Worm (Caenorhabditis elegans) whole organism, young adult: ENCODE measurements around the gene mars-1.

Experiments
- C06A6.2 ChIP-seq: fragments of 200-800 bp; sonication (Bioruptor generic); conservative IDR thresholded peaks from 2 replicates; pipeline ENCODE4 v1.3.6; 2022; ENCODE audit warnings: missing genetic modification characterization, missing compliant biosample characterization
- D2030.7 ChIP-seq: fragments of 200-800 bp; sonication (Bioruptor generic); IDR thresholded peaks from 2 replicates; pipeline ENCODE4 v1.3.6; 2022; ENCODE audit warnings: missing genetic modification reagents, missing genetic modification characterization, missing compliant biosample characterization
- F57C9.4 ChIP-seq: sonication (generic microtip); optimal IDR thresholded peaks from 2 replicates; lab custom pipeline; 2017; ENCODE audit warnings: mild to moderate bottlenecking, missing genetic modification characterization, missing compliant biosample characterization
- Y56A3A.18 ChIP-seq: fragments of 200-800 bp; sonication (Bioruptor generic); IDR thresholded peaks from 2 replicates; pipeline ENCODE4 v1.3.6; 2022; ENCODE audit warnings: missing genetic modification reagents, missing genetic modification characterization, missing compliant biosample characterization
- ama-1 ChIP-seq, 3 experiments: fragments of 150-350 bp in 1 of 3; sonication (generic microtip) in 2 of 3; optimal IDR thresholded peaks; 2 replicates each; lab custom pipeline; 2014 to 2018; ENCODE audit warnings: missing biosample characterization in 2 of 3, missing genetic modification characterization in 2 of 3, missing genetic modification reagents in 2 of 3
- egrh-3 ChIP-seq: fragments of 200-800 bp; sonication (Bioruptor generic); IDR thresholded peaks from 2 replicates; pipeline ENCODE4 v1.3.6; 2022; ENCODE audit warnings: missing genetic modification reagents, missing genetic modification characterization, missing compliant biosample characterization
- hmg-1.2 ChIP-seq: fragments of 200-800 bp; sonication (Bioruptor generic); IDR thresholded peaks from 2 replicates; pipeline ENCODE4 v1.3.6; 2022; ENCODE audit warnings: missing genetic modification reagents, missing genetic modification characterization, missing compliant biosample characterization
- lsl-1 ChIP-seq: fragments of 200-800 bp; sonication (Bioruptor generic); optimal IDR thresholded peaks from 2 replicates; lab custom pipeline; 2018; ENCODE audit warnings: mild to moderate bottlenecking, missing genetic modification characterization, moderate library complexity, missing compliant biosample characterization
- nfya-1 ChIP-seq: sonication (generic microtip); optimal IDR thresholded peaks from 2 replicates; lab custom pipeline; 2017; ENCODE audit warnings: antibody characterized with exemption, missing compliant biosample characterization, missing genetic modification characterization, borderline replicate concordance; ENCODE audit not compliant: insufficient read depth
- pha-4 ChIP-seq: fragments of 150-350 bp; sonication (generic microtip); optimal IDR thresholded peaks from 2 replicates; lab custom pipeline; 2014; ENCODE audit warnings: missing biosample characterization, missing genetic modification reagents, missing genetic modification characterization
- rec-8 ChIP-seq, 2 experiments: sonication (generic microtip); optimal IDR thresholded peaks; 2 replicates each; lab custom pipeline; 2016; ENCODE audit warnings: mild to moderate bottlenecking in 2 of 2, missing genetic modification characterization in 2 of 2, missing genetic modification reagents in 2 of 2, missing genotype in 2 of 2, missing biosample characterization in 1 of 2, missing compliant biosample characterization in 1 of 2, moderate library complexity in 1 of 2
- snpc-4 ChIP-seq, 5 experiments: fragments of 150-350 bp in 1 of 5; sonication (generic microtip) in 4 of 5; optimal IDR thresholded peaks; 2 replicates each; lab custom pipeline; 2014 to 2018; ENCODE audit warnings: missing genetic modification characterization in 5 of 5, missing biosample characterization in 3 of 5, antibody characterized with exemption in 2 of 5, mild to moderate bottlenecking in 2 of 5, missing compliant biosample characterization in 2 of 5, missing genotype in 2 of 5, moderate library complexity in 2 of 5, missing genetic modification reagents in 1 of 5
- unc-62 ChIP-seq: fragments of 150-350 bp; optimal IDR thresholded peaks from 2 replicates; lab custom pipeline; 2014; ENCODE audit warnings: missing biosample characterization, missing genetic modification reagents, missing genetic modification characterization

DNA sequence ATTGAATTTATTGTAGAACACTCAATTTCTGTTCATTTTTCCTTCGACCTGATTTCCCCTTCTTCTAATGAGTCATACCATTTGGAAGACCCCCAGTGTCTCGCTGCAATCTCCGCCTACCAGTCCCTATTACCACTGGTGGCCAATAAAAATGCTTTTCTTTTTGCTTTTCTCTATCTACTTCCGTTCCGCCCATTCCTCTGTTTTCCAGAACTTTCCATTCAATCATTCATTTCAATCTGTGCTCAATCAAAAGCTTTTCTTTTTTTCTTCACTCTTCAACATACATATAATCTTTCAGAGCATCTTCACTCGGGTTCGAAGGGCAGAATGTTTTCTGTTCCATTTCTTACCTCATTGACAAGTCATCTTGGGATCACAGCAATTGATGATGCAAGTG is 38.3 kb upstream of the mars-1 start, which contains the start of gene inx-8:
- TF ChIP-seq ama-1 (optimal IDR thresholded peaks at IDR 0.05; lab: Kevin White, UChicago) (no peak), ama-1 (GFP tag; optimal IDR thresholded peaks at IDR 0.05; lab: Kevin White, UChicago) (no peak), egrh-3 (no peak), pha-4 (tag; lab: Kevin White, UChicago) (no peak), hmg-1.2 (GFP tag; lab: Robert Waterston, UW) (no peak), D2030.7 (no peak), nfya-1 (tag; lab: Kevin White, UChicago) (no peak), C06A6.2 (no peak), Y56A3A.18 (no peak), rec-8 (tag; optimal IDR thresholded peaks at IDR 0.05; lab: Kevin White, UChicago) (no peak), snpc-4 (GFP tag; optimal IDR thresholded peaks at IDR 0.05; lab: Kevin White, UChicago) (no peak), snpc-4 (tag; optimal IDR thresholded peaks at IDR 0.05; lab: Kevin White, UChicago) (no peak), lsl-1 (GFP tag; lab: Kevin White, UChicago) (no peak), F57C9.4 (tag; lab: Kevin White, UChicago) (no peak), unc-62 (no peak)
